Worm (Caenorhabditis elegans): Measurements from ENCODE around the gene C54E10.7.

DNA sequence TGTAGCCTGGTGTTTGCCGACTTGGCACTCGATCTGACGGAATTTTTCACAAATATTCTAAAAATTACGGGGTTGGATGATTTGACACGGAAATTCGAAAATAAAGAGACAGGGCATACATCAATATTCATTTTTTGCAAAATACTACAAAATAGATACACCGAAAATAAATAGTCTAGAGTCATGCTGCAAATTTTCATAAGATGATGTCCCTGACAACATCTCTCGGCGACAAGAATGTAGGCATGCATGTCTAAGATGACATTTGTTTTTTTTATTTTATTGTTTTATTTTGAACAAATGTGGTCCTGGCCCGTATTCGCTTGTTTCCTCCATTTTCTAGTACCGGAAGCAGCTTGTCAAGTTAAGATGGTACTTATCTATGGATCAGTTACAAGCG lies 40.1 kb upstream of the C54E10.7 start, which contains the start of gene clec-256:
- no peak for TF ChIP-seq pha-4 (tag; optimal IDR thresholded peaks at IDR 0.05)
- TF ChIP-seq ceh-19 (GFP tag; optimal IDR thresholded peaks at IDR 0.05), result no peak
- TF ChIP-seq hlh-30 (tag; optimal IDR thresholded peaks at IDR 0.05; ENCODE audit: insufficient read depth), result no peak
- TF ChIP-seq npax-4 (tag; optimal IDR thresholded peaks at IDR 0.05), result no peak
- no peak for TF ChIP-seq pqm-1 (tag; optimal IDR thresholded peaks at IDR 0.05)
- TF ChIP-seq hlh-15 (tag; optimal IDR thresholded peaks at IDR 0.05), result no peak
- TF ChIP-seq ama-1 (optimal IDR thresholded peaks at IDR 0.05), result no peak

Data from whole organism, late embryonic.